Worm (Caenorhabditis elegans) whole organism, midembryonic: ENCODE data around the gene srz-99.

Experiments used
- T22C8.4 ChIP-seq: fragments of 200-800 bp; sonication (Bioruptor generic); IDR thresholded peaks from 2 replicates; pipeline ENCODE4 v1.3.6; 2022; ENCODE audit warnings: missing genetic modification characterization, missing compliant biosample characterization
- cog-1 ChIP-seq: sonication (generic microtip); optimal IDR thresholded peaks from 2 replicates; lab custom pipeline; 2016; ENCODE audit warnings: missing genetic modification characterization, missing compliant biosample characterization
- flt-1 ChIP-seq: fragments of 200-800 bp; sonication (Bioruptor generic); IDR thresholded peaks from 2 replicates; pipeline ENCODE4 v1.3.6; 2022; ENCODE audit warnings: missing genetic modification characterization, missing compliant biosample characterization
- klf-2 ChIP-seq: fragments of 200-800 bp; sonication (Bioruptor generic); conservative IDR thresholded peaks from 2 replicates; pipeline ENCODE4 v1.3.6; 2022; ENCODE audit warnings: missing genetic modification reagents, missing genetic modification characterization, missing compliant biosample characterization
- med-1 ChIP-seq: sonication (generic microtip); optimal IDR thresholded peaks from 2 replicates; lab custom pipeline; 2017; ENCODE audit warnings: missing genetic modification characterization, mild to moderate bottlenecking, missing compliant biosample characterization, antibody characterized with exemption, missing genetic modification reagents; ENCODE audit not compliant: insufficient read depth
- ref-1 ChIP-seq: fragments of 200-800 bp; sonication (Bioruptor generic); conservative IDR thresholded peaks from 2 replicates; pipeline ENCODE4 v1.3.6; 2022; ENCODE audit warnings: missing genetic modification reagents, missing genetic modification characterization, missing compliant biosample characterization
- tab-1 ChIP-seq: fragments of 200-800 bp; sonication (Bioruptor generic); IDR thresholded peaks from 2 replicates; pipeline ENCODE4 v1.3.6; 2022; ENCODE audit warnings: missing genetic modification characterization, missing compliant biosample characterization
- ztf-23 ChIP-seq: fragments of 200-800 bp; sonication (Bioruptor generic); IDR thresholded peaks from 2 replicates; pipeline ENCODE4 v1.3.6; 2022; ENCODE audit warnings: missing genetic modification reagents, missing genetic modification characterization, missing compliant biosample characterization
- ztf-29 ChIP-seq: fragments of 200-800 bp; sonication (Bioruptor generic); IDR thresholded peaks from 2 replicates; pipeline ENCODE4 v1.3.6; 2022; ENCODE audit warnings: missing genetic modification reagents, missing genetic modification characterization, missing compliant biosample characterization

srz-99 gene

ce11 chrV:16752089-16753030, 22.3 kb downstream of the srz-99 start:
- TF ChIP-seq ref-1 (no peak), cog-1 (no peak), ztf-29 (GFP tag; lab: Robert Waterston, UW) (no peak), flt-1 (GFP tag; lab: Robert Waterston, UW) (no peak), ztf-23 (no peak), tab-1 (GFP tag; lab: Robert Waterston, UW) (no peak), T22C8.4 (GFP tag; lab: Robert Waterston, UW) (no peak), med-1 (no peak), klf-2 (GFP tag; lab: Robert Waterston, UW) (no peak)

ce11 chrV:16756166-16756565, 26.1 kb downstream of the srz-99 start:
- no peak for TF ChIP-seq klf-2 (GFP tag; lab: Robert Waterston, UW)
- TF ChIP-seq ref-1, result no peak
- no peak for TF ChIP-seq flt-1 (GFP tag; lab: Robert Waterston, UW)
- no peak for TF ChIP-seq T22C8.4 (GFP tag; lab: Robert Waterston, UW)
- no peak for TF ChIP-seq cog-1
- TF ChIP-seq ztf-23, result no peak
- no peak for TF ChIP-seq med-1
- no peak for TF ChIP-seq tab-1 (GFP tag; lab: Robert Waterston, UW)
- no peak for TF ChIP-seq ztf-29 (GFP tag; lab: Robert Waterston, UW)

DNA sequence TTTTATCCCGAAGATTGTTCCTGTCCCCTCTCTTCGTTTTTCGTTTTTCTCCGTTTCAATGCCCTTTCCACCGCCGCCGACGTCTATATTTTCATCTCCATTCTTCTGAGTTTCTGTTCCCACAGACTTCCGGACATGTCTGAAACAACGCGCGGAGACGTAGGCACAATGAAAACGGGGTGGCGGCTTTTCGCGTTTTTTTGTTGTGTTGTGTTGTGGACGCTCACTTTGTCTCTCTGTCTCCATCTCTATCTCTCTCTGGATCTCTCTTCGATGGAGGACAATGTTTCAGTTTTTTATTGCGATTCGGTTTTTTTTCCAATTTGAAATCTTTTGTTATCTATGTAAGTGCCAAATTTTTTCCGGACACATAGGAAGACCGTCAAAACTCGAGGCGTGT, 29.9 kb downstream of the srz-99 start:
- TF ChIP-seq cog-1 (no peak), T22C8.4 (GFP tag; lab: Robert Waterston, UW) (no peak), ref-1 (no peak), klf-2 (GFP tag; lab: Robert Waterston, UW) (no peak), tab-1 (GFP tag; lab: Robert Waterston, UW) (no peak), med-1 (no peak), flt-1 (GFP tag; lab: Robert Waterston, UW) (no peak), ztf-29 (GFP tag; lab: Robert Waterston, UW) (no peak), ztf-23 (no peak)

DNA sequence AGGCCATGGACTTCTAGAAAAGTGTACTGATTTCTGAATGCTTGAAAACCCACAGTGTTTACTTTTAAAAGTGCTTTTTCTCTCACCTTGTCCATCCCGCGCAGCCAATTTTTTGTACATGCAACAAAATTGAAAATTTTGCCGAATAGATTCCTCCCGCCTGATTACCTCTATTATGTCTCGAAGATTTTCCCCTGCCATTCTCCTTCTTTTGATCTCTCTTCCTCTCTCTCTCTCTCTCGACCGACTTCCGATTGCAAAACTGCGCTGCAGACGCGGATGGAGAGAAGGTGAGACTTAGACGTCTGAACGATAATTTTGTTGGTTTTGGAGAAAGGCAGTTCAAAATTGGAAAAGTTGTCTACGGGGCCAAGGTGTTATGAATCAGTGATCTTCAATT, 44.4 kb downstream of the srz-99 start:
- TF ChIP-seq ztf-23 (no peak), T22C8.4 (GFP tag; lab: Robert Waterston, UW) (no peak), tab-1 (GFP tag; lab: Robert Waterston, UW) (no peak), ref-1 (no peak), klf-2 (GFP tag; lab: Robert Waterston, UW) (no peak), med-1 (no peak), flt-1 (GFP tag; lab: Robert Waterston, UW) (no peak), cog-1 (no peak), ztf-29 (GFP tag; lab: Robert Waterston, UW) (no peak)

ce11 chrV:16778540-16779280, 48.6 kb downstream of the srz-99 start:
- no peak for TF ChIP-seq flt-1 (GFP tag; lab: Robert Waterston, UW)
- TF ChIP-seq klf-2 (GFP tag; lab: Robert Waterston, UW), result no peak
- no peak for TF ChIP-seq ref-1
- no peak for TF ChIP-seq T22C8.4 (GFP tag; lab: Robert Waterston, UW)

- TF ChIP-seq tab-1 (GFP tag; lab: Robert Waterston, UW) (no peak), ref-1 (no peak), ztf-29 (GFP tag; lab: Robert Waterston, UW) (no peak), med-1 (no peak), klf-2 (GFP tag; lab: Robert Waterston, UW) (no peak), flt-1 (GFP tag; lab: Robert Waterston, UW) (no peak), ztf-23 (no peak), cog-1 (no peak), T22C8.4 (GFP tag; lab: Robert Waterston, UW) (no peak)
Measured at ce11 chrV:16779281-16779597, 49.2 kb downstream of the srz-99 start.

DNA sequence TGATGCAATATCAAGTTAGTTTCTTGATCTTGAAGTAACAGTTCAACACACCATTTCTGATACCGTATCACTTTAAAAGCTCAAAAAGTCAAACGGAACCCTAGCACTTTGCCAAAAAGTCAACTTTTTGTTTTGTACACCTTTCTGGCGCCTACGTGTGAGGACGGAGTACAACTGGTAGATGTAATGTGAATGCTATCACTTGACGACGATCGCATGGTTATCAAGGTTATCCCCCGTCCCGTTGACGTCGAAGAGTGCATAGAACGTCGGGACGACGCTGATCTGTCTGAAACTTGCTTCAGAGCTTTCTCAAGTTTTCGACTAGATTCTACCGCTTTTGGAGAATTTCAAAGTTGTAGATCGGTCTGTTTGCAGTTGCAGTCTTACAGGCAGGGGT, 49.9 kb downstream of the srz-99 start:
- TF ChIP-seq tab-1 (GFP tag; lab: Robert Waterston, UW) (no peak), flt-1 (GFP tag; lab: Robert Waterston, UW) (no peak), ztf-23 (no peak), med-1 (no peak), ref-1 (no peak), T22C8.4 (GFP tag; lab: Robert Waterston, UW) (no peak), cog-1 (no peak), klf-2 (GFP tag; lab: Robert Waterston, UW) (no peak), ztf-29 (GFP tag; lab: Robert Waterston, UW) (no peak)

- TF ChIP-seq ztf-29 (GFP tag; lab: Robert Waterston, UW), result no peak
- no peak for TF ChIP-seq flt-1 (GFP tag; lab: Robert Waterston, UW)
- TF ChIP-seq tab-1 (GFP tag; lab: Robert Waterston, UW), result no peak
- TF ChIP-seq ztf-23, result no peak
- no peak for TF ChIP-seq cog-1
- no peak for TF ChIP-seq T22C8.4 (GFP tag; lab: Robert Waterston, UW)
Measured at ce11 chrV:16780554-16780953, 50.5 kb downstream of the srz-99 start.
